Fruit fly (Drosophila melanogaster): ENCODE data around the gene CG8064.

DNA sequence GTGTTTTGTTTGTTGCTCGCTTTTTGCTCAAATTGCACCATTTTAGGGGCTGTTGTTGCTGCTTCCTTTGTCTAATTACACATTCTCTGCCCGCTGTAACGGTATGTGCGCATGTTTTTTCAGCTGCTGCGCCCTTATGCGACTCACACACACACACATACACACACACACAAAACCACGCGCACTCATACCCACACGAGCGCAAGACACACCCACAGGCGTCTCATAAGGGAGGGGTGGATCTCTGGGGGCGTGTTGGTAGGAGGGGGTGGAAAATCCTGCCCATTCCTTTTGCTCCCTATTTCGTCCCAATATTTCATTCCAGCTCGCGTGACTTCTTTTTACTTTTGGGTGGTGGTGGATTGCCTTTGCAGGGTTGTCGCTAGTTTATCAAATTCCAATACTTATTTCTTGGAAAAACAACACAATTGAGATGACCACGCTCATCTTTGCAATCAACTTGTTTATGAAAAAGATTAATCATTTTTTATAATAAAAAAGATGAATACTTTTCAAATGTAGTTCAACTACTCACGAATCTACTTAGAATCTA, 38.3 kb upstream of the CG8064 start:
- TF ChIP-seq hbn (GFP tag; IDR thresholded peaks at IDR 0.05; ENCODE audit: partially characterized antibody) (no peak), caup (GFP tag; optimal IDR thresholded peaks at IDR 0.05; ENCODE audit: severe bottlenecking) (no peak), CG8765 (GFP tag; IDR thresholded peaks at IDR 0.05) (no peak), Xrp1 (GFP tag; IDR thresholded peaks at IDR 0.05) (no peak), Bteb2 (GFP tag; optimal IDR thresholded peaks at IDR 0.05) (no peak), hth (optimal IDR thresholded peaks at IDR 0.05) (no peak)

All from whole organism, embryonic.